Fruit fly (Drosophila melanogaster) whole organism, pupa: ENCODE data around the gene CG4297.

Experiments
- CG10348 ChIP-seq: fragments of 200-800 bp; sonication (Bioruptor generic); IDR thresholded peaks from 2 replicates; pipeline ENCODE4 v1.3.6; 2022; ENCODE audit warnings: missing biosample characterization, missing genetic modification characterization
- CG15710 ChIP-seq: fragments of 200-800 bp; sonication (Bioruptor generic); optimal IDR thresholded peaks from 2 replicates; lab custom pipeline; 2018; ENCODE audit warnings: missing biosample characterization, mild to moderate bottlenecking, missing genetic modification characterization, moderate library complexity
- CG8159 ChIP-seq: fragments of 200-800 bp; sonication (Bioruptor generic); optimal IDR thresholded peaks from 3 replicates; lab custom pipeline; 2018; ENCODE audit warnings: missing biosample characterization, mild to moderate bottlenecking, missing genetic modification characterization, moderate library complexity
- Pif1A ChIP-seq: fragments of 200-800 bp; sonication (Bioruptor generic); optimal IDR thresholded peaks from 3 replicates; lab custom pipeline; 2016; ENCODE audit warnings: missing biosample characterization, missing genetic modification characterization
- fd96Ca ChIP-seq: fragments of 200-800 bp; sonication (Bioruptor generic); IDR thresholded peaks from 3 replicates; pipeline ENCODE4 v1.3.6; 2022; ENCODE audit warnings: missing biosample characterization, missing genetic modification characterization

- no peak for TF ChIP-seq fd96Ca (GFP tag; lab: Robert Waterston, UW)
- TF ChIP-seq CG8159: no peak
- no peak for TF ChIP-seq CG10348 (GFP tag; lab: Robert Waterston, UW)
- TF ChIP-seq Pif1A (GFP tag; lab: Kevin White, UChicago): no peak
- no peak for TF ChIP-seq CG15710 (tag; lab: Kevin White, UChicago)
Measured at dm6 chr2L:425491-425890, 46.5 kb downstream of the CG4297 start.
